Worm (Caenorhabditis elegans) whole organism, L4/young adult: ENCODE data around the gene Y39A1A.22.

Experiments used
- W03F9.2 ChIP-seq: fragments of 150-350 bp; optimal IDR thresholded peaks from 2 replicates; lab custom pipeline; 2014; ENCODE audit warnings: missing biosample characterization, missing genetic modification characterization
- dao-5 ChIP-seq: sonication (generic microtip); optimal IDR thresholded peaks from 2 replicates; lab custom pipeline; 2016; ENCODE audit warnings: missing genotype, missing genetic modification characterization, moderate library complexity, missing compliant biosample characterization
- him-1 ChIP-seq: sonication (generic microtip); optimal IDR thresholded peaks from 2 replicates; lab custom pipeline; 2016; ENCODE audit warnings: missing genotype, missing genetic modification reagents, missing genetic modification characterization, missing compliant biosample characterization

DNA sequence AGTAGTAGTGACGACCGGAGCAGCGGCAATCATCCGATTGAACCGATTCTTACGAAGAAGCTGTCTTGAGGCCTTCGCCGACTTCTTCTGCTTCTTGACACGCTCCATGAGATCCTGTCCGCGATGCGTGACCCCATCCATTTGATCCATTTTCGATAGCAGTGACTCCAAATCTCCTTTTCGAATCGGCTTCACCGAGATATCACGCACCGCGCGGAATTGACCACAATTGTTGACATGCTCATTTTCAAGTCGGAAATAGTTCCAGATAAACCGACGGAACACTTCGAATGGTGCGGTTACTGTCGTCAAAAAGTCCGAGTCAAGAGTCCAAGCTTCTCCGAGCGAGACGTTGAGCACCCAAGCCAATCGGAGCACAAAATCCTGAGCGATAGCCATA, 3.0 kb downstream of the Y39A1A.22 start:
- TF ChIP-seq him-1 (no peak), dao-5 (tag; lab: Kevin White, UChicago) (no peak), W03F9.2 (no peak)
